Worm (Caenorhabditis elegans) whole organism, midembryonic: ENCODE data around the gene clc-17.

Experiments used
- T22C8.4 ChIP-seq: fragments of 200-800 bp; sonication (Bioruptor generic); IDR thresholded peaks from 2 replicates; pipeline ENCODE4 v1.3.6; 2022; ENCODE audit warnings: missing genetic modification characterization, missing compliant biosample characterization
- ztf-23 ChIP-seq: fragments of 200-800 bp; sonication (Bioruptor generic); IDR thresholded peaks from 2 replicates; pipeline ENCODE4 v1.3.6; 2022; ENCODE audit warnings: missing genetic modification reagents, missing genetic modification characterization, missing compliant biosample characterization
- ztf-29 ChIP-seq: fragments of 200-800 bp; sonication (Bioruptor generic); IDR thresholded peaks from 2 replicates; pipeline ENCODE4 v1.3.6; 2022; ENCODE audit warnings: missing genetic modification reagents, missing genetic modification characterization, missing compliant biosample characterization

ce11 chrX:11107076-11107475 lies at the start of gene clc-17:
- TF ChIP-seq ztf-23 (GFP tag; lab: Robert Waterston, UW) (no peak), T22C8.4 (no peak), ztf-29 (no peak)
